Worm (Caenorhabditis elegans) whole organism, young adult: ENCODE measurements around the gene clec-173.
A peak's percentile ranks its signal among the peaks of the same experiment; 100 is the strongest.

Source experiments
- B0035.1 ChIP-seq: sonication (generic microtip); optimal IDR thresholded peaks from 2 replicates; lab custom pipeline; 2016; ENCODE audit warnings: missing genetic modification characterization, mild to moderate bottlenecking, missing compliant biosample characterization, missing genotype, missing genetic modification reagents
- C17E4.6 ChIP-seq: fragments of 200-800 bp; sonication (Bioruptor generic); IDR thresholded peaks from 2 replicates; pipeline ENCODE4 v1.3.6; 2022; ENCODE audit warnings: missing genetic modification reagents, missing genetic modification characterization, missing compliant biosample characterization
- D2030.7 ChIP-seq: fragments of 200-800 bp; sonication (Bioruptor generic); IDR thresholded peaks from 2 replicates; pipeline ENCODE4 v1.3.6; 2022; ENCODE audit warnings: missing genetic modification reagents, missing genetic modification characterization, missing compliant biosample characterization
- F22D6.2 ChIP-seq: sonication (generic microtip); optimal IDR thresholded peaks from 2 replicates; lab custom pipeline; 2016; ENCODE audit warnings: mild to moderate bottlenecking, missing genetic modification characterization, missing compliant biosample characterization
- F37B4.10 ChIP-seq: fragments of 200-800 bp; sonication (Bioruptor generic); IDR thresholded peaks from 2 replicates; pipeline ENCODE4 v1.3.6; 2022; ENCODE audit warnings: missing genetic modification characterization, missing compliant biosample characterization
- F49E8.2 ChIP-seq: sonication (generic microtip); optimal IDR thresholded peaks from 3 replicates; lab custom pipeline; 2017; ENCODE audit warnings: missing genetic modification characterization, mild to moderate bottlenecking, missing compliant biosample characterization, antibody characterized with exemption, moderate library complexity; ENCODE audit not compliant: insufficient read depth
- K11D2.4 ChIP-seq: fragments of 200-800 bp; sonication (Bioruptor generic); IDR thresholded peaks from 2 replicates; pipeline ENCODE4 v1.3.6; 2022; ENCODE audit warnings: missing genetic modification reagents, missing genetic modification characterization, missing compliant biosample characterization
- aptf-3 ChIP-seq: fragments of 200-800 bp; sonication (Bioruptor generic); IDR thresholded peaks from 2 replicates; pipeline ENCODE4 v1.3.6; 2022; ENCODE audit warnings: missing genetic modification characterization, missing compliant biosample characterization
- athp-1 ChIP-seq: sonication (generic microtip); optimal IDR thresholded peaks from 2 replicates; lab custom pipeline; 2017; ENCODE audit warnings: mild to moderate bottlenecking, missing genetic modification characterization, missing compliant biosample characterization
- attf-3 ChIP-seq: fragments of 200-800 bp; sonication (Bioruptor generic); conservative IDR thresholded peaks from 2 replicates; pipeline ENCODE4 v1.3.6; 2022; ENCODE audit warnings: missing genetic modification reagents, missing genetic modification characterization, missing compliant biosample characterization
- attf-5 ChIP-seq: fragments of 200-800 bp; sonication (Bioruptor generic); optimal IDR thresholded peaks from 2 replicates; lab custom pipeline; 2018; ENCODE audit warnings: mild to moderate bottlenecking, missing genetic modification characterization, missing compliant biosample characterization
- attf-6 ChIP-seq: fragments of 200-800 bp; sonication (Bioruptor generic); IDR thresholded peaks from 2 replicates; pipeline ENCODE4 v1.3.6; 2022; ENCODE audit warnings: missing genetic modification reagents, missing genetic modification characterization, missing compliant biosample characterization
- cebp-2 ChIP-seq: fragments of 200-800 bp; sonication (Bioruptor generic); IDR thresholded peaks from 2 replicates; pipeline ENCODE4 v1.3.6; 2022; ENCODE audit warnings: missing genetic modification characterization, missing compliant biosample characterization
- ceh-100 ChIP-seq: fragments of 200-800 bp; sonication (Bioruptor generic); IDR thresholded peaks from 2 replicates; pipeline ENCODE4 v1.3.6; 2022; ENCODE audit warnings: missing genetic modification reagents, missing genetic modification characterization, missing compliant biosample characterization
- ceh-40 ChIP-seq: fragments of 200-800 bp; sonication (Bioruptor generic); IDR thresholded peaks from 2 replicates; pipeline ENCODE4 v1.3.6; 2022; ENCODE audit warnings: missing genetic modification characterization, missing compliant biosample characterization
- chd-7 ChIP-seq: sonication (generic microtip); optimal IDR thresholded peaks from 2 replicates; lab custom pipeline; 2016; ENCODE audit warnings: mild to moderate bottlenecking, missing genetic modification characterization, moderate library complexity, missing compliant biosample characterization
- dpff-1 ChIP-seq: sonication (generic microtip); optimal IDR thresholded peaks from 2 replicates; lab custom pipeline; 2017; ENCODE audit warnings: mild to moderate bottlenecking, missing genetic modification characterization, missing compliant biosample characterization
- egrh-3 ChIP-seq: fragments of 200-800 bp; sonication (Bioruptor generic); IDR thresholded peaks from 2 replicates; pipeline ENCODE4 v1.3.6; 2022; ENCODE audit warnings: missing genetic modification reagents, missing genetic modification characterization, missing compliant biosample characterization
- ets-4 ChIP-seq: fragments of 200-800 bp; sonication (Bioruptor generic); optimal IDR thresholded peaks from 2 replicates; lab custom pipeline; 2018; ENCODE audit warnings: mild to moderate bottlenecking, missing genetic modification characterization, missing compliant biosample characterization
- hlh-12 ChIP-seq: sonication (generic microtip); optimal IDR thresholded peaks from 2 replicates; lab custom pipeline; 2016; ENCODE audit warnings: missing genetic modification characterization, missing compliant biosample characterization
- hmg-1.2 ChIP-seq: fragments of 200-800 bp; sonication (Bioruptor generic); IDR thresholded peaks from 2 replicates; pipeline ENCODE4 v1.3.6; 2022; ENCODE audit warnings: missing genetic modification reagents, missing genetic modification characterization, missing compliant biosample characterization
- hsf-1 ChIP-seq: fragments of 200-800 bp; sonication (Bioruptor generic); IDR thresholded peaks from 2 replicates; pipeline ENCODE4 v1.3.6; 2022; ENCODE audit warnings: missing genetic modification reagents, missing genetic modification characterization, missing compliant biosample characterization
- lin-35 ChIP-seq, 3 experiments: fragments of 150-350 bp in 2 of 3; sonication (generic microtip) in 1 of 3; optimal IDR thresholded peaks; 2 replicates each; lab custom pipeline; 2014 to 2018; ENCODE audit warnings: missing biosample characterization in 3 of 3, missing genetic modification characterization in 3 of 3, missing genetic modification reagents in 3 of 3
- lin-54 ChIP-seq: fragments of 200-800 bp; sonication (Bioruptor generic); optimal IDR thresholded peaks from 2 replicates; lab custom pipeline; 2018; ENCODE audit warnings: mild to moderate bottlenecking, missing genetic modification characterization, missing compliant biosample characterization
- lsl-1 ChIP-seq: fragments of 200-800 bp; sonication (Bioruptor generic); optimal IDR thresholded peaks from 2 replicates; lab custom pipeline; 2018; ENCODE audit warnings: mild to moderate bottlenecking, missing genetic modification characterization, moderate library complexity, missing compliant biosample characterization
- madf-10 ChIP-seq: sonication (generic microtip); optimal IDR thresholded peaks from 2 replicates; lab custom pipeline; 2016; ENCODE audit warnings: mild to moderate bottlenecking, missing genetic modification characterization, missing compliant biosample characterization
- madf-6 ChIP-seq: fragments of 200-800 bp; sonication (Bioruptor generic); IDR thresholded peaks from 2 replicates; pipeline ENCODE4 v1.3.6; 2022; ENCODE audit warnings: missing genetic modification reagents, missing genetic modification characterization, missing compliant biosample characterization
- madf-8 ChIP-seq: fragments of 200-800 bp; sonication (Bioruptor generic); conservative IDR thresholded peaks from 2 replicates; pipeline ENCODE4 v1.3.6; 2022; ENCODE audit warnings: missing genetic modification reagents, missing genetic modification characterization, missing compliant biosample characterization
- mel-28 ChIP-seq: sonication (generic microtip); optimal IDR thresholded peaks from 2 replicates; lab custom pipeline; 2016; ENCODE audit warnings: borderline replicate concordance, mild to moderate bottlenecking, missing genetic modification characterization, missing compliant biosample characterization
- mes-4 ChIP-seq: sonication (generic microtip); optimal IDR thresholded peaks from 2 replicates; lab custom pipeline; 2016; ENCODE audit warnings: missing genotype, missing genetic modification characterization, missing compliant biosample characterization
- nhr-179 ChIP-seq: sonication (generic microtip); optimal IDR thresholded peaks from 2 replicates; lab custom pipeline; 2016; ENCODE audit warnings: mild to moderate bottlenecking, missing genetic modification characterization, missing compliant biosample characterization
- nhr-90 ChIP-seq: sonication (generic microtip); optimal IDR thresholded peaks from 2 replicates; lab custom pipeline; 2016; ENCODE audit warnings: missing genotype, mild to moderate bottlenecking, missing genetic modification characterization, missing compliant biosample characterization
- rcor-1 ChIP-seq: fragments of 200-800 bp; sonication (Bioruptor generic); IDR thresholded peaks from 2 replicates; pipeline ENCODE4 v1.3.6; 2022; ENCODE audit warnings: missing genetic modification reagents, missing genetic modification characterization, missing compliant biosample characterization
- sea-2 ChIP-seq: fragments of 200-800 bp; sonication (Bioruptor generic); IDR thresholded peaks from 2 replicates; pipeline ENCODE4 v1.3.6; 2022; ENCODE audit warnings: missing genetic modification characterization, missing compliant biosample characterization
- snpc-4 ChIP-seq, 5 experiments: fragments of 150-350 bp in 1 of 5; sonication (generic microtip) in 4 of 5; optimal IDR thresholded peaks; 2 replicates each; lab custom pipeline; 2014 to 2018; ENCODE audit warnings: missing genetic modification characterization in 5 of 5, missing biosample characterization in 3 of 5, antibody characterized with exemption in 2 of 5, mild to moderate bottlenecking in 2 of 5, missing compliant biosample characterization in 2 of 5, missing genotype in 2 of 5, moderate library complexity in 2 of 5, missing genetic modification reagents in 1 of 5
- sptf-2 ChIP-seq: fragments of 200-800 bp; sonication (Bioruptor generic); optimal IDR thresholded peaks from 2 replicates; lab custom pipeline; 2018; ENCODE audit warnings: mild to moderate bottlenecking, missing genetic modification characterization, missing compliant biosample characterization
- tbp1 ChIP-seq: fragments of 200-800 bp; sonication (Bioruptor generic); optimal IDR thresholded peaks from 2 replicates; lab custom pipeline; 2018; ENCODE audit warnings: mild to moderate bottlenecking, missing genetic modification characterization, missing compliant biosample characterization
- zfh-2 ChIP-seq: fragments of 200-800 bp; sonication (Bioruptor generic); conservative IDR thresholded peaks from 2 replicates; pipeline ENCODE4 v1.3.6; 2022; ENCODE audit warnings: missing genetic modification reagents, missing genetic modification characterization, missing compliant biosample characterization
- zim-3 ChIP-seq: sonication (generic microtip); optimal IDR thresholded peaks from 2 replicates; lab custom pipeline; 2017; ENCODE audit warnings: mild to moderate bottlenecking, missing genetic modification characterization, moderate library complexity, missing compliant biosample characterization
- ztf-3 ChIP-seq: fragments of 200-800 bp; sonication (Bioruptor generic); optimal IDR thresholded peaks from 2 replicates; lab custom pipeline; 2018; ENCODE audit warnings: mild to moderate bottlenecking, missing genetic modification characterization, missing compliant biosample characterization

clec-173 gene

ce11 chrIV:3291977-3292561 lies 24.6 kb upstream of the clec-173 start, which contains the start of gene W08E12.8:
Gene W08E12.8 (plus strand): TSS chrIV:3292371.
- TF ChIP-seq madf-8 (GFP tag; lab: Robert Waterston, UW) (no peak), tbp1 (GFP tag; lab: Kevin White, UChicago) (no peak), F37B4.10 (no peak), zfh-2 (peak; percentile 72; the same call in 1 of the 2 replicates), K11D2.4 (GFP tag; lab: Robert Waterston, UW) (no peak), nhr-179 (tag; lab: Kevin White, UChicago) (no peak), egrh-3 (peak; percentile 78; the same call in 1 of the 2 replicates), F22D6.2 (no peak), ceh-40 (GFP tag; lab: Robert Waterston, UW) (no peak), lin-35 (GFP tag; optimal IDR thresholded peaks at IDR 0.05; lab: Kevin White, UChicago) (no peak), zim-3 (tag; lab: Kevin White, UChicago) (no peak), chd-7 (tag; lab: Kevin White, UChicago) (no peak), nhr-90 (no peak)

- TF ChIP-seq chd-7 (tag; lab: Kevin White, UChicago) = no peak
- TF ChIP-seq hlh-12 (tag; lab: Kevin White, UChicago) = no peak
- TF ChIP-seq B0035.1 (tag; lab: Kevin White, UChicago) = no peak
- no peak for TF ChIP-seq mel-28 (tag; lab: Kevin White, UChicago)
- TF ChIP-seq attf-6 = no peak
Measured at ce11 chrIV:3289237-3289636, 21.8 kb upstream of the clec-173 start, which contains the start of gene gcy-23. Gene gcy-23 (minus strand): TSS chrIV:3289337.

ce11 chrIV:3278822-3279221 lies 11.3 kb upstream of the clec-173 start:
- TF ChIP-seq madf-6 (no peak), lin-54 (GFP tag; lab: Kevin White, UChicago) (no peak), ets-4 (GFP tag; lab: Kevin White, UChicago) (no peak), attf-3 (GFP tag; lab: Robert Waterston, UW) (no peak), cebp-2 (no peak), aptf-3 (GFP tag; lab: Robert Waterston, UW) (no peak), attf-5 (no peak), lsl-1 (GFP tag; lab: Kevin White, UChicago) (no peak), ztf-3 (GFP tag; lab: Kevin White, UChicago) (no peak), madf-10 (tag; lab: Kevin White, UChicago) (no peak), athp-1 (tag; lab: Kevin White, UChicago) (no peak)

- TF ChIP-seq ztf-3 (GFP tag; lab: Kevin White, UChicago) (no peak), mes-4 (tag; lab: Kevin White, UChicago) (no peak), ceh-100 (GFP tag; lab: Robert Waterston, UW) (no peak), F49E8.2 (tag; lab: Kevin White, UChicago) (no peak), dpff-1 (tag; lab: Kevin White, UChicago) (no peak), mel-28 (tag; lab: Kevin White, UChicago) (no peak), D2030.7 (GFP tag; lab: Robert Waterston, UW) (no peak), hmg-1.2 (GFP tag; lab: Robert Waterston, UW) (no peak), hsf-1 (GFP tag; lab: Robert Waterston, UW) (no peak), rcor-1 (GFP tag; lab: Robert Waterston, UW) (no peak), sea-2 (no peak), snpc-4 (GFP tag; optimal IDR thresholded peaks at IDR 0.05; lab: Kevin White, UChicago) (no peak), snpc-4 (tag; optimal IDR thresholded peaks at IDR 0.05; lab: Kevin White, UChicago) (no peak), sptf-2 (GFP tag; lab: Kevin White, UChicago) (no peak), C17E4.6 (GFP tag; lab: Robert Waterston, UW) (no peak)
- TF ChIP-seq, all 124 proteins: peak for 0
Measured at ce11 chrIV:3273295-3273694, 5.8 kb upstream of the clec-173 start, which contains the start of gene T26C12.3. Gene T26C12.3 (minus strand): TSS chrIV:3273395.
